Fruit fly (Drosophila melanogaster) whole organism, prepupa: ENCODE measurements around the gene CG16815.

Experiments
- CG11294 ChIP-seq: fragments of 200-800 bp; sonication (Bioruptor generic); IDR thresholded peaks from 2 replicates; pipeline ENCODE4 v1.3.6; 2022; ENCODE audit warnings: missing biosample characterization, missing genetic modification characterization
- CG15336 ChIP-seq: fragments of 200-800 bp; sonication (Bioruptor generic); IDR thresholded peaks from 2 replicates; pipeline ENCODE4 v1.3.6; 2022; ENCODE audit warnings: missing biosample characterization, missing genetic modification characterization
- CG6792 ChIP-seq: fragments of 200-800 bp; sonication (Bioruptor generic); optimal IDR thresholded peaks from 3 replicates; lab custom pipeline; 2016; ENCODE audit warnings: missing biosample characterization, missing genetic modification characterization
- CG6854 ChIP-seq: fragments of 200-800 bp; sonication (Bioruptor generic); optimal IDR thresholded peaks from 2 replicates; lab custom pipeline; 2017; ENCODE audit warnings: missing biosample characterization, mild to moderate bottlenecking, missing genetic modification characterization
- Hr39 ChIP-seq: fragments of 200-800 bp; sonication (Bioruptor generic); optimal IDR thresholded peaks from 2 replicates; lab custom pipeline; 2016; ENCODE audit warnings: missing biosample characterization, missing genetic modification characterization
- Sox102F ChIP-seq: fragments of 200-800 bp; sonication (Bioruptor generic); optimal IDR thresholded peaks from 2 replicates; lab custom pipeline; 2016; ENCODE audit warnings: missing biosample characterization, mild to moderate bottlenecking, missing genetic modification characterization
- achi ChIP-seq: fragments of 200-800 bp; sonication (Bioruptor generic); optimal IDR thresholded peaks from 3 replicates; lab custom pipeline; 2016; ENCODE audit warnings: missing biosample characterization, missing genetic modification characterization
- acj6 ChIP-seq: fragments of 200-800 bp; sonication (Bioruptor generic); optimal IDR thresholded peaks from 3 replicates; lab custom pipeline; 2016; ENCODE audit warnings: missing biosample characterization, missing genetic modification characterization
- salr ChIP-seq, 2 experiments: fragments of 200-800 bp; sonication (Bioruptor generic); optimal IDR thresholded peaks; 3 replicates each; lab custom pipeline; 2016 to 2018; ENCODE audit warnings: missing biosample characterization in 2 of 2, missing genetic modification characterization in 2 of 2, mild to moderate bottlenecking in 1 of 2

dm6 chr2L:13204151-13204550 lies 25.5 kb upstream of the CG16815 start:
- TF ChIP-seq CG6792 (no peak), achi (GFP tag; lab: Kevin White, UChicago) (no peak), Sox102F (GFP tag; lab: Kevin White, UChicago) (no peak), salr (GFP tag; optimal IDR thresholded peaks at IDR 0.05; lab: Kevin White, UChicago) (no peak), acj6 (no peak), Hr39 (GFP tag; lab: Kevin White, UChicago) (no peak), CG6854 (no peak), CG15336 (GFP tag; lab: Robert Waterston, UW) (no peak), CG11294 (GFP tag; lab: Robert Waterston, UW) (no peak)
